Worm (Caenorhabditis elegans) whole organism, L3 larva: ENCODE data around the gene DH11.5.

ENCODE experiments used
- R02D3.7 ChIP-seq: fragments of 150-350 bp; optimal IDR thresholded peaks from 2 replicates; lab custom pipeline; 2014; ENCODE audit warnings: missing biosample characterization, missing genetic modification characterization
- ZK546.5 ChIP-seq: sonication (generic microtip); optimal IDR thresholded peaks from 2 replicates; lab custom pipeline; 2017; ENCODE audit warnings: missing biosample characterization, missing genetic modification characterization
- aly-2 ChIP-seq: fragments of 150-350 bp; optimal IDR thresholded peaks from 2 replicates; lab custom pipeline; 2014; ENCODE audit warnings: missing biosample characterization, missing genetic modification characterization
- ama-1 ChIP-seq: fragments of 150-350 bp; optimal IDR thresholded peaks from 2 replicates; lab custom pipeline; 2018
- ceh-82 ChIP-seq: fragments of 150-350 bp; optimal IDR thresholded peaks from 2 replicates; lab custom pipeline; 2014; ENCODE audit warnings: missing biosample characterization, missing genetic modification characterization
- ceh-9 ChIP-seq: sonication (generic microtip); optimal IDR thresholded peaks from 2 replicates; lab custom pipeline; 2018; ENCODE audit warnings: missing biosample characterization, missing genetic modification characterization
- daf-12 ChIP-seq: fragments of 150-350 bp; optimal IDR thresholded peaks from 2 replicates; lab custom pipeline; 2014; ENCODE audit warnings: missing biosample characterization, missing genetic modification reagents, missing genetic modification characterization
- egl-5 ChIP-seq: fragments of 150-350 bp; optimal IDR thresholded peaks from 2 replicates; lab custom pipeline; 2017; ENCODE audit warnings: missing biosample characterization, missing genetic modification reagents, missing genetic modification characterization, inconsistent platforms
- elt-1 ChIP-seq: fragments of 150-350 bp; optimal IDR thresholded peaks from 2 replicates; lab custom pipeline; 2014; ENCODE audit warnings: missing biosample characterization, missing genetic modification characterization
- elt-3 ChIP-seq, 3 experiments: fragments of 150-350 bp in 1 of 3; sonication (generic microtip) in 2 of 3; optimal IDR thresholded peaks; 2 replicates in 2 of 3; 4 replicates in 1 of 3; lab custom pipeline; 2014 to 2017; ENCODE audit warnings: missing biosample characterization in 3 of 3, missing genetic modification characterization in 3 of 3
- eor-1 ChIP-seq, 2 experiments: fragments of 150-350 bp; optimal IDR thresholded peaks; 2 replicates each; lab custom pipeline; 2014 to 2018; ENCODE audit warnings: missing biosample characterization in 2 of 2, missing genetic modification characterization in 2 of 2
- fos-1 ChIP-seq: fragments of 150-350 bp; optimal IDR thresholded peaks from 2 replicates; lab custom pipeline; 2014; ENCODE audit warnings: missing biosample characterization, missing genetic modification characterization
- hmg-11 ChIP-seq: sonication (generic microtip); optimal IDR thresholded peaks from 2 replicates; lab custom pipeline; 2016; ENCODE audit warnings: missing genetic modification characterization, missing compliant biosample characterization
- lin-15B ChIP-seq: fragments of 150-350 bp; optimal IDR thresholded peaks from 2 replicates; lab custom pipeline; 2014; ENCODE audit warnings: missing biosample characterization, missing genetic modification characterization
- lsy-12 ChIP-seq: sonication (generic microtip); optimal IDR thresholded peaks from 2 replicates; lab custom pipeline; 2016; ENCODE audit warnings: mild to moderate bottlenecking, missing genetic modification characterization, missing compliant biosample characterization
- nfya-1 ChIP-seq: sonication (generic microtip); optimal IDR thresholded peaks from 2 replicates; lab custom pipeline; 2017; ENCODE audit warnings: missing genetic modification characterization, mild to moderate bottlenecking, missing compliant biosample characterization, antibody characterized with exemption, moderate library complexity; ENCODE audit not compliant: insufficient read depth
- nhr-11 ChIP-seq: fragments of 150-350 bp; optimal IDR thresholded peaks from 2 replicates; lab custom pipeline; 2014; ENCODE audit warnings: missing biosample characterization, missing genetic modification characterization
- nhr-12 ChIP-seq: fragments of 150-350 bp; optimal IDR thresholded peaks from 2 replicates; lab custom pipeline; 2014; ENCODE audit warnings: missing biosample characterization, missing genetic modification characterization
- nhr-23 ChIP-seq: fragments of 150-350 bp; optimal IDR thresholded peaks from 2 replicates; lab custom pipeline; 2014; ENCODE audit warnings: missing biosample characterization, missing genetic modification reagents, missing genetic modification characterization
- nhr-237 ChIP-seq: fragments of 150-350 bp; optimal IDR thresholded peaks from 2 replicates; lab custom pipeline; 2014; ENCODE audit warnings: missing biosample characterization, missing genetic modification characterization
- nhr-25 ChIP-seq: sonication (generic microtip); optimal IDR thresholded peaks from 2 replicates; lab custom pipeline; 2017; ENCODE audit warnings: missing biosample characterization, missing genetic modification characterization
- nhr-43 ChIP-seq: sonication (generic microtip); optimal IDR thresholded peaks from 2 replicates; lab custom pipeline; 2016; ENCODE audit warnings: mild to moderate bottlenecking, missing genetic modification characterization, missing compliant biosample characterization; ENCODE audit not compliant: poor library complexity, severe bottlenecking
- nhr-67 ChIP-seq: fragments of 150-350 bp; optimal IDR thresholded peaks from 2 replicates; lab custom pipeline; 2014; ENCODE audit warnings: missing biosample characterization, missing genetic modification characterization
- nhr-76 ChIP-seq: fragments of 150-350 bp; sonication (generic microtip); optimal IDR thresholded peaks from 5 replicates; lab custom pipeline; 2014; ENCODE audit warnings: missing biosample characterization, missing genetic modification characterization
- nhr-77 ChIP-seq: fragments of 150-350 bp; optimal IDR thresholded peaks from 2 replicates; lab custom pipeline; 2014; ENCODE audit warnings: missing biosample characterization, missing genetic modification characterization
- pha-4 ChIP-seq: fragments of 150-350 bp; optimal IDR thresholded peaks from 2 replicates; lab custom pipeline; 2014; ENCODE audit warnings: missing biosample characterization, missing genetic modification reagents, missing genetic modification characterization
- pqm-1 ChIP-seq: fragments of 150-350 bp; optimal IDR thresholded peaks from 2 replicates; lab custom pipeline; 2017; ENCODE audit warnings: missing biosample characterization, missing genetic modification characterization, inconsistent platforms
- sea-2 ChIP-seq: fragments of 150-350 bp; sonication (generic microtip); optimal IDR thresholded peaks from 4 replicates; lab custom pipeline; 2014; ENCODE audit warnings: missing biosample characterization, missing genetic modification reagents, missing genetic modification characterization
- skn-1 ChIP-seq: fragments of 150-350 bp; optimal IDR thresholded peaks from 2 replicates; lab custom pipeline; 2014; ENCODE audit warnings: missing biosample characterization, missing genetic modification characterization
- tbx-2 ChIP-seq: sonication (generic microtip); optimal IDR thresholded peaks from 2 replicates; lab custom pipeline; 2016; ENCODE audit warnings: mild to moderate bottlenecking, missing genetic modification characterization, missing compliant biosample characterization
- unc-39 ChIP-seq: sonication (generic microtip); optimal IDR thresholded peaks from 4 replicates; lab custom pipeline; 2017; ENCODE audit warnings: missing biosample characterization, missing genetic modification characterization
- zag-1 ChIP-seq: fragments of 150-350 bp; optimal IDR thresholded peaks from 2 replicates; lab custom pipeline; 2014; ENCODE audit warnings: missing biosample characterization, missing genetic modification characterization
- ztf-11 ChIP-seq: fragments of 150-350 bp; optimal IDR thresholded peaks from 2 replicates; lab custom pipeline; 2014; ENCODE audit warnings: missing biosample characterization, missing genetic modification characterization
- ztf-4 ChIP-seq: fragments of 150-350 bp; optimal IDR thresholded peaks from 2 replicates; lab custom pipeline; 2014; ENCODE audit warnings: missing biosample characterization, missing genetic modification characterization

Gene DH11.5

DNA sequence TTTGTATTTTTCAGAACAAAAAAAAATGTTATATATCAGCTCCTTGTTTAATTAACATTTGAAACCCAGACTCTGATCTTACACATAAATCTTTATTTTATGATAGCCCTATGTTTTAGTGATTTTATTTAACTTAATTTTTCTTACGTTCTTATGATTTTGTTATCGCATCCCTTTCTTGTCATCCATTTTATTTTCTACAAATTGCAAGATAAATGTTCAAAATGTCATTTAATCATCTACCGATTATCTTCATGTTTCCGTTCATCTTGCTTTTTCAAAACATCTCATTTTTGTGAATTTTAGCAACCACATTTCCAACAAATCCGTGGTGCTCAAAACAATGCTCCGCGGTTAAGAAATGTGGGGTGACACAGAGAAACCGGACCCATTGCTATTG is at the start of gene DH11.5:
DH11.5 (plus strand) TSS at position 301 of the 400 bp plus-strand sequence.
- TF ChIP-seq unc-39 (tag; lab: Kevin White, UChicago) (no peak), egl-5 (no peak), daf-12 (tag; lab: Kevin White, UChicago) (no peak), pha-4 (tag; lab: Kevin White, UChicago) (no peak), ama-1 (lab: Kevin White, UChicago) (no peak), nfya-1 (tag; lab: Kevin White, UChicago) (no peak), ztf-11 (tag; lab: Kevin White, UChicago) (no peak), elt-1 (no peak), zag-1 (tag; lab: Kevin White, UChicago) (no peak), ceh-82 (tag; lab: Kevin White, UChicago) (no peak)

DNA sequence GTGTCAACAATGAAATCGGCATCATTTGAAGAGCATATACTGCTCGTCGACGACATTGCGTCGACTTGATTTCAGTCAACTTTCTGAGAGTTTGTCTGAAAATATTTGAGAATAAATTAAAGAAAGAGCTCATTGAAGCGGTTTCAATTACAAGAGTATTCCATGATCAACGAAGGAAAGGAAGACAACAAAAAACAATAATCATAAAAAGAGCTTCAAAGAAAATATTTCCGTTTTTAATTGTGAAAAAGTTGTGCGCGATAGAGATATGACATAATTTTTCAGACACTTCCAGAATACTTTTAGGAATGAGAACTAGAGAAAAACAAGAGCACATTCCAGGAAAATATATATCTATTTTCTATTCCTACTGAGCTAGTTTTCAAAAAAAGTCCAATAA is 47.8 kb upstream of the DH11.5 start, which contains the start of gene spv-1:
spv-1 (minus strand) TSS at position 101 of the 400 bp plus-strand sequence.
- TF ChIP-seq nhr-23 (tag; lab: Kevin White, UChicago) (no peak), skn-1 (tag; lab: Kevin White, UChicago) (no peak), fos-1 (no peak), nhr-77 (tag; lab: Kevin White, UChicago) (no peak), sea-2 (no peak), nhr-12 (no peak), nhr-25 (tag; lab: Kevin White, UChicago) (no peak), daf-12 (tag; lab: Kevin White, UChicago) (no peak), ZK546.5 (tag; lab: Kevin White, UChicago) (no peak), elt-1 (no peak), aly-2 (tag; lab: Kevin White, UChicago) (no peak), eor-1 (tag; optimal IDR thresholded peaks at IDR 0.05; lab: Kevin White, UChicago) (no peak), lin-15B (tag; lab: Kevin White, UChicago) (no peak), pqm-1 (tag; lab: Kevin White, UChicago) (no peak), R02D3.7 (tag; lab: Kevin White, UChicago) (no peak), nhr-11 (tag; lab: Kevin White, UChicago) (no peak), egl-5 (no peak)

DNA sequence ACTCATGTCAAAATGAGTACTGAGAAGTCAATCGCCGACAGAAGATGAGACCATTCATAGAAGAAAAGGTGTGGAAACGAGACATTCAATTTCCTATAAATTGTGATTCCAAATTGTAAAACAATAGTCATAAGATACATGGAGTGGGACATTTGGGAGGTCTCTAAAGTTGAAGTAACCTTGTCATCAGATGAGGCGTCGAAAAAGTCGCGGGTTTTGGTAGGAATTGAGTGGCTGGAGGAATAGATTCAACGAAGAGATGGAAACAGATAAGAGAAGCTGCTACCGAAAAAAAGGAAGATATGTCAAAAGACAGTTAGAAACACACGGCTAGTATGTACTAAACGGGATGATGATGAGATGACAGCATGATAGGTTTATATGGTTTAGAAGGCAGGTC is 45.7 kb upstream of the DH11.5 start:
- TF ChIP-seq elt-1 (peak; percentile 25), nhr-76 (no peak), nhr-25 (tag; lab: Kevin White, UChicago) (peak; percentile 75)

DNA sequence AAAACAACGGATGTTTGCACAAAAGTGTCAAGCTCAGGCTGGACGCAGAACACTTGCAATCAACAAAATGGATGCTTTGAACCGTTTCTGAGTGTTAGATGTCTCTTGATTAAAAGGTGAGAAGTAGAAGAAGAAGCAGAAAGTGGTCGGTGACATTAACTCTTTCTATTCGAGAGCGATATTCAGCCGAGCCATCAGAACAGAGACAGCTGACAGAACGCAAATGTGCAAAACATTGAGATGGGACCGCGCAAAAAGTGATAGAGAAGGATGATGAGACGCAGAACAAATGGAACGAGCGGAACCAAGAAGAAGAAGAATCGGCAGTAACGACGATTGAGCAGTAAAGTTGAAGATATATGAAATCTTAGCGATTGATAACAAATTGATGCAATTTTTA is 40.8 kb upstream of the DH11.5 start:
- TF ChIP-seq pqm-1 (tag; lab: Kevin White, UChicago) (no peak), lsy-12 (tag; lab: Kevin White, UChicago) (no peak), nhr-11 (tag; lab: Kevin White, UChicago) (no peak), tbx-2 (tag; lab: Kevin White, UChicago) (no peak), nhr-43 (tag; lab: Kevin White, UChicago) (no peak), nhr-67 (tag; lab: Kevin White, UChicago) (no peak), nhr-237 (no peak), nfya-1 (tag; lab: Kevin White, UChicago) (no peak), ceh-9 (tag; lab: Kevin White, UChicago) (no peak), zag-1 (tag; lab: Kevin White, UChicago) (no peak), nhr-23 (tag; lab: Kevin White, UChicago) (no peak)

DNA sequence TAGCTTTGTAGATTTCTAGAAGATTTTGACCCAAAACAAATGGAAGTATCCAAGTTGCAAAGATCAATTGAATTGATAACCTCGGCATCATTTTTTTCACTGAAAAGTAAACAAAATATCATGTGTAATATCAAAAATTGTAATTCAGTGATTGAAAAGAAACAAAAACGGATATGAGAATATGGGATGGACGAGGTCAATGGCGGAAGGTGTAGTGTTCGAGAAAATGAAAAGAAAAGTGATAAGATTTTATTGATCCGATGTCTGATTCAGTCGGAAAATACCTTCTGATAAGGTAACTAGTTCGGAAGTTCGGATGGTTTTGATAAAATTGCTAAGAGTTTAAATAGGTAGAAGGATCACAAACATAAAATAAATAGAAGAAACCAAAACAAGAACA is 38.3 kb upstream of the DH11.5 start, which contains the start of gene ZK669.2:
ZK669.2 (minus strand) TSS at position 101 of the 400 bp plus-strand sequence.
- TF ChIP-seq nhr-23 (tag; lab: Kevin White, UChicago) = peak; percentile 31
- TF ChIP-seq egl-5 = no peak
- no peak for TF ChIP-seq elt-3 (tag; optimal IDR thresholded peaks at IDR 0.05; lab: Kevin White, UChicago)
- no peak for TF ChIP-seq ztf-4 (tag; lab: Kevin White, UChicago)
- TF ChIP-seq ama-1 (lab: Kevin White, UChicago) = no peak
- no peak for TF ChIP-seq nfya-1 (tag; lab: Kevin White, UChicago)
- no peak for TF ChIP-seq hmg-11 (tag; lab: Kevin White, UChicago)
